Worm (Caenorhabditis elegans) whole organism, L3 larva: ENCODE measurements around the gene C14F11.4.

Experiments
- R02D3.7 ChIP-seq: fragments of 150-350 bp; optimal IDR thresholded peaks from 2 replicates; lab custom pipeline; 2014; ENCODE audit warnings: missing biosample characterization, missing genetic modification characterization
- ceh-16 ChIP-seq: sonication (generic microtip); optimal IDR thresholded peaks from 2 replicates; lab custom pipeline; 2017; ENCODE audit warnings: missing biosample characterization, missing genetic modification characterization
- ceh-82 ChIP-seq: fragments of 150-350 bp; optimal IDR thresholded peaks from 2 replicates; lab custom pipeline; 2014; ENCODE audit warnings: missing biosample characterization, missing genetic modification characterization
- egl-27 ChIP-seq: sonication (generic microtip); optimal IDR thresholded peaks from 4 replicates; lab custom pipeline; 2017; ENCODE audit warnings: missing biosample characterization, missing genetic modification reagents, missing genetic modification characterization
- lin-39 ChIP-seq: fragments of 150-350 bp; optimal IDR thresholded peaks from 2 replicates; lab custom pipeline; 2018; ENCODE audit warnings: missing biosample characterization, missing genetic modification reagents, missing genetic modification characterization
- nhr-237 ChIP-seq: fragments of 150-350 bp; optimal IDR thresholded peaks from 2 replicates; lab custom pipeline; 2014; ENCODE audit warnings: missing biosample characterization, missing genetic modification characterization
- nhr-28 ChIP-seq: fragments of 150-350 bp; optimal IDR thresholded peaks from 2 replicates; lab custom pipeline; 2014; ENCODE audit warnings: missing biosample characterization, missing genetic modification characterization
- pqm-1 ChIP-seq: fragments of 150-350 bp; optimal IDR thresholded peaks from 2 replicates; lab custom pipeline; 2017; ENCODE audit warnings: missing biosample characterization, missing genetic modification characterization, inconsistent platforms
- snpc-4 ChIP-seq: fragments of 150-350 bp; optimal IDR thresholded peaks from 2 replicates; lab custom pipeline; 2014; ENCODE audit warnings: missing biosample characterization, missing genetic modification characterization
- unc-62 ChIP-seq: fragments of 150-350 bp; sonication (generic microtip); optimal IDR thresholded peaks from 4 replicates; lab custom pipeline; 2014; ENCODE audit warnings: missing biosample characterization, missing genetic modification reagents, missing genetic modification characterization

ce11 chrX:6239927-6240639 lies 7.2 kb upstream of the C14F11.4 start:
- no peak for TF ChIP-seq pqm-1 (tag; lab: Kevin White, UChicago)
- no peak for TF ChIP-seq nhr-28
- TF ChIP-seq R02D3.7 (tag; lab: Kevin White, UChicago): no peak
- TF ChIP-seq snpc-4: no peak
- no peak for TF ChIP-seq lin-39 (tag; lab: Kevin White, UChicago)
- no peak for TF ChIP-seq nhr-237 (tag; lab: Kevin White, UChicago)
- TF ChIP-seq ceh-82: no peak
- TF ChIP-seq egl-27 (tag; lab: Kevin White, UChicago): no peak
- TF ChIP-seq ceh-16 (tag; lab: Kevin White, UChicago): no peak
- TF ChIP-seq unc-62: no peak
